Worm (Caenorhabditis elegans) whole organism, young adult: ENCODE results near the gene F56D2.8.

Source experiments
- B0261.1 ChIP-seq: sonication (generic microtip); optimal IDR thresholded peaks from 2 replicates; lab custom pipeline; 2016; ENCODE audit warnings: mild to moderate bottlenecking, missing genetic modification characterization, moderate library complexity, missing compliant biosample characterization
- F22D6.2 ChIP-seq: sonication (generic microtip); optimal IDR thresholded peaks from 2 replicates; lab custom pipeline; 2016; ENCODE audit warnings: mild to moderate bottlenecking, missing genetic modification characterization, missing compliant biosample characterization
- F23B12.7 ChIP-seq: sonication (generic microtip); optimal IDR thresholded peaks from 2 replicates; lab custom pipeline; 2017; ENCODE audit warnings: missing genetic modification characterization, mild to moderate bottlenecking, missing compliant biosample characterization, antibody characterized with exemption, moderate library complexity; ENCODE audit not compliant: insufficient read depth
- F33H1.4 ChIP-seq: fragments of 200-800 bp; sonication (Bioruptor generic); IDR thresholded peaks from 2 replicates; pipeline ENCODE4 v1.3.6; 2022; ENCODE audit warnings: missing genetic modification reagents, missing genetic modification characterization, missing compliant biosample characterization
- F57A8.1 ChIP-seq: fragments of 200-800 bp; sonication (Bioruptor generic); optimal IDR thresholded peaks from 2 replicates; lab custom pipeline; 2018; ENCODE audit warnings: mild to moderate bottlenecking, missing genetic modification characterization, moderate library complexity, missing compliant biosample characterization
- K12H6.12 ChIP-seq: fragments of 200-800 bp; sonication (Bioruptor generic); optimal IDR thresholded peaks from 2 replicates; lab custom pipeline; 2018; ENCODE audit warnings: mild to moderate bottlenecking, missing genetic modification characterization, missing compliant biosample characterization
- T26A5.8 ChIP-seq: sonication (generic microtip); optimal IDR thresholded peaks from 2 replicates; lab custom pipeline; 2016; ENCODE audit warnings: missing genetic modification characterization, missing compliant biosample characterization
- Y53G8AR.9 ChIP-seq: fragments of 200-800 bp; sonication (Bioruptor generic); conservative IDR thresholded peaks from 2 replicates; pipeline ENCODE4 v1.3.6; 2022; ENCODE audit warnings: missing genetic modification reagents, missing genetic modification characterization, missing compliant biosample characterization
- Y56A3A.18 ChIP-seq: fragments of 200-800 bp; sonication (Bioruptor generic); IDR thresholded peaks from 2 replicates; pipeline ENCODE4 v1.3.6; 2022; ENCODE audit warnings: missing genetic modification reagents, missing genetic modification characterization, missing compliant biosample characterization
- Y67H2A.10 ChIP-seq: fragments of 200-800 bp; sonication (Bioruptor generic); conservative IDR thresholded peaks from 2 replicates; pipeline ENCODE4 v1.3.6; 2022; ENCODE audit warnings: missing genetic modification reagents, missing genetic modification characterization, missing compliant biosample characterization
- Y79H2A.3 ChIP-seq: fragments of 200-800 bp; sonication (Bioruptor generic); conservative IDR thresholded peaks from 2 replicates; pipeline ENCODE4 v1.3.6; 2022; ENCODE audit warnings: missing genetic modification reagents, missing genetic modification characterization, missing compliant biosample characterization
- ZK185.1 ChIP-seq: sonication (generic microtip); optimal IDR thresholded peaks from 2 replicates; lab custom pipeline; 2016; ENCODE audit warnings: mild to moderate bottlenecking, missing genetic modification characterization, missing compliant biosample characterization; ENCODE audit not compliant: poor library complexity, severe bottlenecking
- atf-7 ChIP-seq: sonication (generic microtip); optimal IDR thresholded peaks from 2 replicates; lab custom pipeline; 2017; ENCODE audit warnings: mild to moderate bottlenecking, missing genetic modification characterization, missing compliant biosample characterization
- athp-1 ChIP-seq: sonication (generic microtip); optimal IDR thresholded peaks from 2 replicates; lab custom pipeline; 2017; ENCODE audit warnings: mild to moderate bottlenecking, missing genetic modification characterization, missing compliant biosample characterization
- attf-3 ChIP-seq: fragments of 200-800 bp; sonication (Bioruptor generic); conservative IDR thresholded peaks from 2 replicates; pipeline ENCODE4 v1.3.6; 2022; ENCODE audit warnings: missing genetic modification reagents, missing genetic modification characterization, missing compliant biosample characterization
- ceh-100 ChIP-seq: fragments of 200-800 bp; sonication (Bioruptor generic); IDR thresholded peaks from 2 replicates; pipeline ENCODE4 v1.3.6; 2022; ENCODE audit warnings: missing genetic modification reagents, missing genetic modification characterization, missing compliant biosample characterization
- ceh-79 ChIP-seq: sonication (generic microtip); optimal IDR thresholded peaks from 2 replicates; lab custom pipeline; 2017; ENCODE audit warnings: mild to moderate bottlenecking, missing genetic modification characterization, missing compliant biosample characterization
- ceh-91 ChIP-seq: fragments of 200-800 bp; sonication (Bioruptor generic); IDR thresholded peaks from 2 replicates; pipeline ENCODE4 v1.3.6; 2022; ENCODE audit warnings: missing genetic modification reagents, missing genetic modification characterization, missing compliant biosample characterization
- ets-4 ChIP-seq: fragments of 200-800 bp; sonication (Bioruptor generic); optimal IDR thresholded peaks from 2 replicates; lab custom pipeline; 2018; ENCODE audit warnings: mild to moderate bottlenecking, missing genetic modification characterization, missing compliant biosample characterization
- hmg-1.2 ChIP-seq: fragments of 200-800 bp; sonication (Bioruptor generic); IDR thresholded peaks from 2 replicates; pipeline ENCODE4 v1.3.6; 2022; ENCODE audit warnings: missing genetic modification reagents, missing genetic modification characterization, missing compliant biosample characterization
- lag-1 ChIP-seq: fragments of 200-800 bp; sonication (Bioruptor generic); IDR thresholded peaks from 2 replicates; pipeline ENCODE4 v1.3.6; 2022; ENCODE audit warnings: missing genetic modification reagents, missing genetic modification characterization, missing compliant biosample characterization
- let-607 ChIP-seq, 2 experiments: fragments of 200-800 bp in 1 of 2; sonication (Bioruptor generic) in 1 of 2; sonication (generic microtip) in 1 of 2; optimal IDR thresholded peaks; 2 replicates each; lab custom pipeline; 2016 to 2018; ENCODE audit warnings: mild to moderate bottlenecking in 2 of 2, missing compliant biosample characterization in 2 of 2, missing genetic modification characterization in 2 of 2, moderate library complexity in 2 of 2, missing genotype in 1 of 2
- lin-35 ChIP-seq, 3 experiments: fragments of 150-350 bp in 2 of 3; sonication (generic microtip) in 1 of 3; optimal IDR thresholded peaks; 2 replicates each; lab custom pipeline; 2014 to 2018; ENCODE audit warnings: missing biosample characterization in 3 of 3, missing genetic modification characterization in 3 of 3, missing genetic modification reagents in 3 of 3
- lin-40 ChIP-seq: sonication (generic microtip); optimal IDR thresholded peaks from 2 replicates; lab custom pipeline; 2016; ENCODE audit warnings: missing genetic modification characterization, mild to moderate bottlenecking, missing compliant biosample characterization, missing genotype, missing genetic modification reagents
- lsl-1 ChIP-seq: fragments of 200-800 bp; sonication (Bioruptor generic); optimal IDR thresholded peaks from 2 replicates; lab custom pipeline; 2018; ENCODE audit warnings: mild to moderate bottlenecking, missing genetic modification characterization, moderate library complexity, missing compliant biosample characterization
- madf-10 ChIP-seq: sonication (generic microtip); optimal IDR thresholded peaks from 2 replicates; lab custom pipeline; 2016; ENCODE audit warnings: mild to moderate bottlenecking, missing genetic modification characterization, missing compliant biosample characterization
- mcd-1 ChIP-seq: fragments of 200-800 bp; sonication (Bioruptor generic); IDR thresholded peaks from 2 replicates; pipeline ENCODE4 v1.3.6; 2022; ENCODE audit warnings: missing genetic modification reagents, missing genetic modification characterization, missing compliant biosample characterization
- nfya-1 ChIP-seq: sonication (generic microtip); optimal IDR thresholded peaks from 2 replicates; lab custom pipeline; 2017; ENCODE audit warnings: antibody characterized with exemption, missing compliant biosample characterization, missing genetic modification characterization, borderline replicate concordance; ENCODE audit not compliant: insufficient read depth
- nhr-179 ChIP-seq: sonication (generic microtip); optimal IDR thresholded peaks from 2 replicates; lab custom pipeline; 2016; ENCODE audit warnings: mild to moderate bottlenecking, missing genetic modification characterization, missing compliant biosample characterization
- nhr-27 ChIP-seq: fragments of 200-800 bp; sonication (Bioruptor generic); optimal IDR thresholded peaks from 2 replicates; lab custom pipeline; 2018; ENCODE audit warnings: mild to moderate bottlenecking, missing genetic modification characterization, moderate library complexity, missing compliant biosample characterization
- nhr-80 ChIP-seq: sonication (generic microtip); optimal IDR thresholded peaks from 2 replicates; lab custom pipeline; 2016; ENCODE audit warnings: missing genetic modification characterization, missing compliant biosample characterization
- rcor-1 ChIP-seq: fragments of 200-800 bp; sonication (Bioruptor generic); IDR thresholded peaks from 2 replicates; pipeline ENCODE4 v1.3.6; 2022; ENCODE audit warnings: missing genetic modification reagents, missing genetic modification characterization, missing compliant biosample characterization
- sdz-38 ChIP-seq: sonication (generic microtip); optimal IDR thresholded peaks from 2 replicates; lab custom pipeline; 2016; ENCODE audit warnings: missing genotype, missing genetic modification characterization, missing compliant biosample characterization
- sea-2 ChIP-seq: fragments of 200-800 bp; sonication (Bioruptor generic); IDR thresholded peaks from 2 replicates; pipeline ENCODE4 v1.3.6; 2022; ENCODE audit warnings: missing genetic modification characterization, missing compliant biosample characterization
- snpc-1.3 ChIP-seq: sonication (generic microtip); optimal IDR thresholded peaks from 2 replicates; lab custom pipeline; 2017; ENCODE audit warnings: missing genetic modification characterization, mild to moderate bottlenecking, missing compliant biosample characterization, antibody characterized with exemption, moderate library complexity, missing genotype, missing genetic modification reagents; ENCODE audit not compliant: insufficient read depth
- snpc-3.4 ChIP-seq: sonication (generic microtip); optimal IDR thresholded peaks from 2 replicates; lab custom pipeline; 2017; ENCODE audit warnings: missing genetic modification characterization, mild to moderate bottlenecking, missing compliant biosample characterization, antibody characterized with exemption, moderate library complexity, missing genotype, missing genetic modification reagents
- snpc-4 ChIP-seq, 5 experiments: fragments of 150-350 bp in 1 of 5; sonication (generic microtip) in 4 of 5; optimal IDR thresholded peaks; 2 replicates each; lab custom pipeline; 2014 to 2018; ENCODE audit warnings: missing genetic modification characterization in 5 of 5, missing biosample characterization in 3 of 5, antibody characterized with exemption in 2 of 5, mild to moderate bottlenecking in 2 of 5, missing compliant biosample characterization in 2 of 5, missing genotype in 2 of 5, moderate library complexity in 2 of 5, missing genetic modification reagents in 1 of 5
- somi-1 ChIP-seq: fragments of 200-800 bp; sonication (Bioruptor generic); optimal IDR thresholded peaks from 2 replicates; lab custom pipeline; 2018; ENCODE audit warnings: mild to moderate bottlenecking, missing genetic modification characterization, missing compliant biosample characterization
- tbp1 ChIP-seq: fragments of 200-800 bp; sonication (Bioruptor generic); optimal IDR thresholded peaks from 2 replicates; lab custom pipeline; 2018; ENCODE audit warnings: mild to moderate bottlenecking, missing genetic modification characterization, missing compliant biosample characterization
- xnd-1 ChIP-seq: sonication (generic microtip); optimal IDR thresholded peaks from 2 replicates; lab custom pipeline; 2016; ENCODE audit warnings: missing genotype, missing genetic modification reagents, missing genetic modification characterization, missing compliant biosample characterization
- zim-3 ChIP-seq: sonication (generic microtip); optimal IDR thresholded peaks from 2 replicates; lab custom pipeline; 2017; ENCODE audit warnings: mild to moderate bottlenecking, missing genetic modification characterization, moderate library complexity, missing compliant biosample characterization
- ztf-18 ChIP-seq: sonication (generic microtip); optimal IDR thresholded peaks from 2 replicates; lab custom pipeline; 2016; ENCODE audit warnings: missing genotype, mild to moderate bottlenecking, missing genetic modification characterization, missing compliant biosample characterization
- ztf-25 ChIP-seq: fragments of 200-800 bp; sonication (Bioruptor generic); IDR thresholded peaks from 2 replicates; pipeline ENCODE4 v1.3.6; 2022; ENCODE audit warnings: missing genetic modification reagents, missing genetic modification characterization, missing compliant biosample characterization

Gene F56D2.8

ce11 chrIII:5604080-5604479 is 21.4 kb upstream of the F56D2.8 start, which contains the start of gene xnd-1 (continued):
- TF ChIP-seq lsl-1 (GFP tag; lab: Kevin White, UChicago) (peak; percentile 95), ztf-18 (tag; lab: Kevin White, UChicago) (no peak), xnd-1 (tag; lab: Kevin White, UChicago) (no peak), Y56A3A.18 (GFP tag; lab: Robert Waterston, UW) (no peak), snpc-1.3 (tag; lab: Kevin White, UChicago) (peak; percentile 57), nfya-1 (tag; lab: Kevin White, UChicago) (no peak), T26A5.8 (tag; lab: Kevin White, UChicago) (no peak), snpc-3.4 (tag; lab: Kevin White, UChicago) (no peak), ceh-91 (GFP tag; lab: Robert Waterston, UW) (peak; percentile 52)
- TF ChIP-seq, all 124 proteins: peak for 12

ce11 chrIII:5603439-5603986 is 20.8 kb upstream of the F56D2.8 start, which contains the start of gene madf-11:
TSS of gene madf-11 (minus strand) at chrIII:5603489.
- peak in 1 of 3 experiments; percentile 67 for TF ChIP-seq lin-35 (GFP tag; optimal IDR thresholded peaks at IDR 0.05; lab: Kevin White, UChicago)
- 0 out of 2 replicates have a peak, but pooled peaks have one; percentile 42 for TF ChIP-seq Y53G8AR.9
- TF ChIP-seq F57A8.1, result no peak
- no peak for TF ChIP-seq B0261.1 (tag; lab: Kevin White, UChicago)
- no peak for TF ChIP-seq ceh-79 (tag; lab: Kevin White, UChicago)
- TF ChIP-seq rcor-1 (GFP tag; lab: Robert Waterston, UW), result peak; percentile 34; the same call in 1 of the 2 replicates
- TF ChIP-seq snpc-1.3 (tag; lab: Kevin White, UChicago), result no peak
- no peak for TF ChIP-seq nhr-179 (tag; lab: Kevin White, UChicago)
- no peak for TF ChIP-seq Y79H2A.3 (GFP tag; lab: Robert Waterston, UW)
- TF ChIP-seq sdz-38 (tag; lab: Kevin White, UChicago), result no peak
- peak; percentile 57; the same call in 1 of the 2 replicates for TF ChIP-seq hmg-1.2 (GFP tag; lab: Robert Waterston, UW)
- TF ChIP-seq athp-1 (tag; lab: Kevin White, UChicago), result no peak
- peak; percentile 31 for TF ChIP-seq tbp1 (GFP tag; lab: Kevin White, UChicago)
- TF ChIP-seq K12H6.12 (tag; lab: Kevin White, UChicago), result peak; percentile 62
- TF ChIP-seq let-607 (tag; optimal IDR thresholded peaks at IDR 0.05; lab: Kevin White, UChicago), result no peak
- TF ChIP-seq sea-2, result no peak
- TF ChIP-seq attf-3 (GFP tag; lab: Robert Waterston, UW), result peak; percentile 31; the same call in 1 of the 2 replicates
- TF ChIP-seq F23B12.7 (tag; lab: Kevin White, UChicago), result no peak
- TF ChIP-seq ZK185.1 (tag; lab: Kevin White, UChicago), result peak; percentile 28
- TF ChIP-seq mcd-1 (GFP tag; lab: Robert Waterston, UW), result peak; percentile 66
- TF ChIP-seq xnd-1 (tag; lab: Kevin White, UChicago), result no peak
- no peak for TF ChIP-seq atf-7 (tag; lab: Kevin White, UChicago)
- TF ChIP-seq ztf-25, result no peak; the same call in 1 of the 2 replicates
- no peak for TF ChIP-seq snpc-4 (GFP tag; optimal IDR thresholded peaks at IDR 0.05; lab: Kevin White, UChicago)
- TF ChIP-seq snpc-4 (tag; optimal IDR thresholded peaks at IDR 0.05; lab: Kevin White, UChicago), result peak in 2 of 4 experiments; percentile 18 to 33
- no peak for TF ChIP-seq somi-1
- TF ChIP-seq ets-4 (GFP tag; lab: Kevin White, UChicago), result peak; percentile 5
- TF ChIP-seq madf-10, result peak; percentile 7
- TF ChIP-seq ceh-100, result peak; percentile 19; the same call in 1 of the 2 replicates
- no peak for TF ChIP-seq nhr-27 (tag; lab: Kevin White, UChicago)
- no peak for TF ChIP-seq lag-1 (GFP tag; lab: Robert Waterston, UW)
- TF ChIP-seq zim-3 (tag; lab: Kevin White, UChicago), result no peak
- TF ChIP-seq Y56A3A.18 (GFP tag; lab: Robert Waterston, UW), result no peak
- TF ChIP-seq lin-40 (tag; lab: Kevin White, UChicago), result peak; percentile 39
- peak; percentile 53 for TF ChIP-seq nhr-80 (tag; lab: Kevin White, UChicago)
- TF ChIP-seq F22D6.2 (tag; lab: Kevin White, UChicago), result no peak
- peak; percentile 19; the same call in 1 of the 2 replicates for TF ChIP-seq F33H1.4 (GFP tag; lab: Robert Waterston, UW)
- TF ChIP-seq Y67H2A.10, result no peak; the same call in 1 of the 2 replicates
